Worm (Caenorhabditis elegans) whole organism, early embryonic: Measurements from ENCODE around the gene C30G12.1.

Experiments used
- B0310.2 ChIP-seq: sonication (generic microtip); optimal IDR thresholded peaks from 2 replicates; lab custom pipeline; 2016; ENCODE audit warnings: mild to moderate bottlenecking, missing genetic modification characterization, missing compliant biosample characterization
- F13C5.2 ChIP-seq: sonication (generic microtip); optimal IDR thresholded peaks from 2 replicates; lab custom pipeline; 2017; ENCODE audit warnings: mild to moderate bottlenecking, missing genetic modification characterization, inconsistent platforms, missing compliant biosample characterization
- aly-1 ChIP-seq: sonication (generic microtip); optimal IDR thresholded peaks from 2 replicates; lab custom pipeline; 2016; ENCODE audit warnings: missing genetic modification characterization, missing compliant biosample characterization
- ama-1 ChIP-seq: fragments of 150-350 bp; optimal IDR thresholded peaks from 2 replicates; lab custom pipeline; 2014
- ceh-13 ChIP-seq: fragments of 200-800 bp; sonication (Bioruptor generic); optimal IDR thresholded peaks from 2 replicates; lab custom pipeline; 2018; ENCODE audit warnings: mild to moderate bottlenecking, missing genetic modification characterization, missing compliant biosample characterization
- ceh-36 ChIP-seq: sonication (generic microtip); optimal IDR thresholded peaks from 2 replicates; lab custom pipeline; 2016; ENCODE audit warnings: missing genetic modification characterization, inconsistent platforms, missing compliant biosample characterization
- ets-7 ChIP-seq: sonication (generic microtip); optimal IDR thresholded peaks from 2 replicates; lab custom pipeline; 2016; ENCODE audit warnings: missing genotype, missing genetic modification characterization, missing compliant biosample characterization
- flt-1 ChIP-seq: fragments of 200-800 bp; sonication (Bioruptor generic); IDR thresholded peaks from 2 replicates; pipeline ENCODE4 v1.3.6; 2022; ENCODE audit warnings: missing genetic modification characterization, missing compliant biosample characterization
- hmbx-1 ChIP-seq: sonication (generic microtip); optimal IDR thresholded peaks from 2 replicates; lab custom pipeline; 2016; ENCODE audit warnings: mild to moderate bottlenecking, missing genetic modification characterization, missing compliant biosample characterization
- hmg-4 ChIP-seq: fragments of 200-800 bp; sonication (Bioruptor generic); optimal IDR thresholded peaks from 2 replicates; lab custom pipeline; 2018; ENCODE audit warnings: mild to moderate bottlenecking, missing genetic modification characterization, missing compliant biosample characterization
- hnd-1 ChIP-seq: sonication (generic microtip); optimal IDR thresholded peaks from 2 replicates; lab custom pipeline; 2016; ENCODE audit warnings: missing genetic modification characterization, missing compliant biosample characterization
- pes-1 ChIP-seq: fragments of 200-800 bp; sonication (Bioruptor generic); IDR thresholded peaks from 2 replicates; pipeline ENCODE4 v1.3.6; 2022; ENCODE audit warnings: missing genetic modification reagents, missing genetic modification characterization, missing compliant biosample characterization
- scrt-1 ChIP-seq: fragments of 200-800 bp; sonication (Bioruptor generic); IDR thresholded peaks from 2 replicates; pipeline ENCODE4 v1.3.6; 2022; ENCODE audit warnings: missing genetic modification characterization, missing compliant biosample characterization
- sea-1 ChIP-seq: fragments of 200-800 bp; sonication (Bioruptor generic); conservative IDR thresholded peaks from 2 replicates; pipeline ENCODE4 v1.3.6; 2022; ENCODE audit warnings: missing genetic modification characterization, missing compliant biosample characterization
- tbx-11 ChIP-seq: fragments of 200-800 bp; sonication (Bioruptor generic); IDR thresholded peaks from 2 replicates; pipeline ENCODE4 v1.3.6; 2022; ENCODE audit warnings: missing genetic modification characterization, missing compliant biosample characterization
- tbx-37 ChIP-seq: fragments of 200-800 bp; sonication (Bioruptor generic); conservative IDR thresholded peaks from 2 replicates; pipeline ENCODE4 v1.3.6; 2022; ENCODE audit warnings: missing genetic modification reagents, missing genetic modification characterization, missing compliant biosample characterization
- tra-4 ChIP-seq: sonication (generic microtip); optimal IDR thresholded peaks from 2 replicates; lab custom pipeline; 2017; ENCODE audit warnings: missing genetic modification characterization, missing compliant biosample characterization

C30G12.1 gene

DNA sequence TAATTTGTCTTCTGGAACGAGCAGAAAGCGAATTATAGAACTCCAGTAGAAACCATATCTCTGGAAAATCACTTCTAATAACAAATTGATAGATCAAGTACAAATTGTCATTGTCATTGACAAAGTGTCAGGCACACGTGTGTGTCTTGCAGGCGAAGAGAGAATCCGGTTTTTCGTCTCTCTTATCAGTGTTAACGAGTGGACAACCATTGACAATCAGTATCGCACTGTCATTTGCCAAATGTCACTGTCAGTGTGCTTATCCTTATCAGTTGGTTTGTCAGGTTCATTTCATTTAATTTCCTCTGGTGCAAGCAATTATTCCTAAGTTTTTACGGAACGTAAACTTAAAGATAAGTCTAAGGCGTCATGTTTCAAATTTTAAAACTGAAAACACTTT is 25.6 kb upstream of the C30G12.1 start:
- no peak for TF ChIP-seq hnd-1
- TF ChIP-seq hmg-4, result no peak
- TF ChIP-seq tbx-37 (GFP tag; lab: Robert Waterston, UW), result no peak
- TF ChIP-seq scrt-1, result no peak
- no peak for TF ChIP-seq B0310.2 (tag; lab: Kevin White, UChicago)
- TF ChIP-seq tbx-11 (GFP tag; lab: Robert Waterston, UW), result no peak
- TF ChIP-seq pes-1, result no peak
- no peak for TF ChIP-seq F13C5.2 (tag; lab: Kevin White, UChicago)
- no peak for TF ChIP-seq ama-1 (lab: Kevin White, UChicago)
- no peak for TF ChIP-seq ceh-36 (tag; lab: Kevin White, UChicago)
- no peak for TF ChIP-seq ets-7 (tag; lab: Kevin White, UChicago)
- no peak for TF ChIP-seq sea-1 (GFP tag; lab: Robert Waterston, UW)
- TF ChIP-seq flt-1 (GFP tag; lab: Robert Waterston, UW), result no peak

DNA sequence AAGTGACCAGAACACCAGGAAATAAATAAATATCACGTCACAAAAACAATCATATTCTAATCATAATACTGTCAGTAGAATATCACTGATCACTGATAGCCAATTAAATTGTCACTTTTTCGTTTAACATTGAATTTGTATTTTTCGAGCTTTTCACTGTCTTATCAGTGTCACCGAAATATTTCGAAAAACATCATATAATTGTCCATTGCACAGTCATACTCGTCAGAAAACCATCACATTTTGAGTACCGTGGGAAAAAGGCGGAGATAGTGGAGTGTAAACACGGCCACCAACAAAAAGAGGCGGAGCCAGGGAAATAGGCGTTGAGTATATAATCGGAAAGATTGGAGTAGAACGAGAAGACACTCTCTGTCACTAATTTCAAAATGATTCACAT is 21.9 kb upstream of the C30G12.1 start:
- TF ChIP-seq ceh-13 (GFP tag; lab: Kevin White, UChicago), result no peak
- TF ChIP-seq aly-1 (tag; lab: Kevin White, UChicago), result no peak
- TF ChIP-seq ama-1 (lab: Kevin White, UChicago), result no peak
- TF ChIP-seq tbx-37 (GFP tag; lab: Robert Waterston, UW), result no peak
- no peak for TF ChIP-seq sea-1 (GFP tag; lab: Robert Waterston, UW)
- no peak for TF ChIP-seq pes-1
- TF ChIP-seq ceh-36 (tag; lab: Kevin White, UChicago), result no peak
- no peak for TF ChIP-seq tbx-11 (GFP tag; lab: Robert Waterston, UW)
- no peak for TF ChIP-seq hmbx-1 (tag; lab: Kevin White, UChicago)
- TF ChIP-seq flt-1 (GFP tag; lab: Robert Waterston, UW), result no peak
- TF ChIP-seq scrt-1, result no peak
- TF ChIP-seq hnd-1, result no peak
- no peak for TF ChIP-seq hmg-4
- no peak for TF ChIP-seq ets-7 (tag; lab: Kevin White, UChicago)

DNA sequence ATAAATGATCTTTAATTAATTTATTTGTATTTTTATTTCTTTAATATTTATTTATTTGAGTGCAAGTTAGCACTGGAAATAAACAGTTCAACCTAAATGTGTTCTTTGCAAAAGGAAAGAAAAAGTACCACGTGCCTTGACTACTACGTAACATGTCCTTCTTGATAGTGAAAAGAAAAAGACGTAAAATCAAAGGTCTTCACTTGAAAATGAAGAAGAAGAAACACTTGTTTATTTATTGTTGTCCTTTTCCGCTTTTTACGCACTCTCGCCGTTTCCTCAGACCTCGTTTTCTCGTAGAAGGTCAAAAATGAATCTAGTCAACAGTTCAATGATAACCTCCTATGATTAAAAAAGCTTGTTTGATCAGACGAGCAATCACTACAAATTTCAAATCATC is 21.2 kb upstream of the C30G12.1 start:
- TF ChIP-seq scrt-1 (no peak), hmg-4 (no peak), sea-1 (GFP tag; lab: Robert Waterston, UW) (no peak), B0310.2 (tag; lab: Kevin White, UChicago) (no peak), flt-1 (GFP tag; lab: Robert Waterston, UW) (no peak), ets-7 (tag; lab: Kevin White, UChicago) (no peak), ceh-13 (GFP tag; lab: Kevin White, UChicago) (no peak), pes-1 (no peak), hmbx-1 (tag; lab: Kevin White, UChicago) (no peak), tra-4 (tag; lab: Kevin White, UChicago) (no peak), ceh-36 (tag; lab: Kevin White, UChicago) (no peak), ama-1 (lab: Kevin White, UChicago) (no peak), tbx-11 (GFP tag; lab: Robert Waterston, UW) (no peak), hnd-1 (no peak), F13C5.2 (tag; lab: Kevin White, UChicago) (no peak), tbx-37 (GFP tag; lab: Robert Waterston, UW) (no peak), aly-1 (tag; lab: Kevin White, UChicago) (no peak)

DNA sequence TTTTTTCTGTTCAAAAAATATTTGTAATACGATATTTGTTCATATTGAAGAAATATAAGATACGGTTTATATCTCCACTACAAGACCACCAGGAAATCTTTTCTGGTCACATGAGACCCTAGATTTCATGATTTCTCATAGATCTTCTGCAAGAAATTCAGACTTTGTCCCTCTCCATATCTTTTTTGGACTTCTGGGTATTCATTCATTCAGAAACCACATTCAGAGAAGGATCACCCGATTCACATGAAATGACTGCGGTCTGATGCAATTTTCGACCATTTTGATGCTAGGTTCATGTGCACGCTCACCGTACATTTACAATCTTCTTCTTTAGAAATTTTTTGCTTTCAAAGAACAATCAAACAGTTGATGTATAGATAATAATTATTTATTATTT is 19.3 kb upstream of the C30G12.1 start:
- no peak for TF ChIP-seq hmbx-1 (tag; lab: Kevin White, UChicago)
- no peak for TF ChIP-seq ama-1 (lab: Kevin White, UChicago)
- no peak for TF ChIP-seq tbx-11 (GFP tag; lab: Robert Waterston, UW)
- no peak for TF ChIP-seq sea-1 (GFP tag; lab: Robert Waterston, UW)
- no peak for TF ChIP-seq tbx-37 (GFP tag; lab: Robert Waterston, UW)
- TF ChIP-seq hmg-4, result no peak
- no peak for TF ChIP-seq tra-4 (tag; lab: Kevin White, UChicago)
- no peak for TF ChIP-seq ceh-36 (tag; lab: Kevin White, UChicago)
- TF ChIP-seq pes-1, result no peak
- TF ChIP-seq aly-1 (tag; lab: Kevin White, UChicago), result no peak
- TF ChIP-seq hnd-1, result no peak
- no peak for TF ChIP-seq B0310.2 (tag; lab: Kevin White, UChicago)
- TF ChIP-seq flt-1 (GFP tag; lab: Robert Waterston, UW), result no peak
- no peak for TF ChIP-seq scrt-1
- TF ChIP-seq F13C5.2 (tag; lab: Kevin White, UChicago), result no peak
- no peak for TF ChIP-seq ceh-13 (GFP tag; lab: Kevin White, UChicago)

DNA sequence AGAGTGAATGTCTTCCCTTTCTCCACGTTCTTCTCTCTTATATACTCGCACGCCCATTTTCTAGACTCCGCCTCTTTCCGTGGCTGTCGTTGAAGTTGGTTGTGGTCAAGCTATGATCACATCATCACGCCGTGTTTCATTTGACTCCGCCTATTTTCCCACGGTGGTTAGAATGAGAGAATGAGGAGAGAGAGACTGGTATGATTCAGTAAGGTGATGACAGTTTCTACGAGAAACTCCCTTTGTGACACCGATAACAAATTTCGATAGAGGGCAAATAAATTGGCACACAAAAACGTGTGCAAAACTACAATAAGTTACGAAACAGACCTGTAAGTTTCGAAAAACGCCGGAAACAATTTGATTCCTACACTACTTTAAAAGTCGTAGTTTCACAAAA is 18.6 kb upstream of the C30G12.1 start:
- TF ChIP-seq flt-1 (GFP tag; lab: Robert Waterston, UW) (no peak), sea-1 (GFP tag; lab: Robert Waterston, UW) (no peak), hmg-4 (no peak), tbx-11 (GFP tag; lab: Robert Waterston, UW) (no peak), ets-7 (tag; lab: Kevin White, UChicago) (no peak), scrt-1 (no peak), tra-4 (tag; lab: Kevin White, UChicago) (no peak), F13C5.2 (tag; lab: Kevin White, UChicago) (no peak), B0310.2 (tag; lab: Kevin White, UChicago) (no peak), ceh-36 (tag; lab: Kevin White, UChicago) (no peak), hmbx-1 (tag; lab: Kevin White, UChicago) (no peak), tbx-37 (GFP tag; lab: Robert Waterston, UW) (no peak), ceh-13 (GFP tag; lab: Kevin White, UChicago) (no peak), hnd-1 (no peak), ama-1 (lab: Kevin White, UChicago) (no peak), aly-1 (tag; lab: Kevin White, UChicago) (no peak), pes-1 (no peak)

DNA sequence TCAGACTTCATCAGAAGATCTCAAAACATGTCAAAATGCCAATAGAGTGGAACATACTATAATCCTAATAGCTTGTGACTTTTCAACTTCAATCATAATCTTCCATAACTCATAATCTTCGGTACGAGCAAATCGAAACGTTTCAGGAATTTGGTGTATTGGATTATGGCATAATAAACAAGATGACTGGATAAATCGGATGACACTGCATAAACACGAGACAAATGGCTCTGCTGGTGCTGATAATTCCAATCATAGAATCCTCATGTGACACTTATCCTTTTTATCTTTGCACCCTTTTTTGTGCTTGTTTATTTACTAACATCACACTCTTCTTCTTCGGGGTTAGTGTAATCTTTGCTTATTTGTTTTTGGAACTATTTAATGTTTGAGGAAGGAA is 16.1 kb upstream of the C30G12.1 start:
- TF ChIP-seq ets-7 (tag; lab: Kevin White, UChicago), result no peak
- TF ChIP-seq scrt-1, result no peak
- TF ChIP-seq B0310.2 (tag; lab: Kevin White, UChicago), result no peak
- TF ChIP-seq hmg-4, result no peak
- TF ChIP-seq sea-1 (GFP tag; lab: Robert Waterston, UW), result no peak
- TF ChIP-seq aly-1 (tag; lab: Kevin White, UChicago), result no peak
- TF ChIP-seq tra-4 (tag; lab: Kevin White, UChicago), result no peak
- TF ChIP-seq ceh-36 (tag; lab: Kevin White, UChicago), result no peak
- no peak for TF ChIP-seq hmbx-1 (tag; lab: Kevin White, UChicago)
- no peak for TF ChIP-seq tbx-11 (GFP tag; lab: Robert Waterston, UW)
- no peak for TF ChIP-seq tbx-37 (GFP tag; lab: Robert Waterston, UW)
- TF ChIP-seq hnd-1, result no peak
- TF ChIP-seq F13C5.2 (tag; lab: Kevin White, UChicago), result no peak
- TF ChIP-seq pes-1, result no peak
- TF ChIP-seq ama-1 (lab: Kevin White, UChicago), result no peak
- no peak for TF ChIP-seq ceh-13 (GFP tag; lab: Kevin White, UChicago)
- TF ChIP-seq flt-1 (GFP tag; lab: Robert Waterston, UW), result no peak
